Fruit fly (Drosophila melanogaster) whole organism, wandering third instar larva: ENCODE results near the gene Toll-6.
A peak's percentile ranks its signal among the peaks of the same experiment; 100 is the strongest.

Source experiments
- Abd-B ChIP-seq: fragments of >200 bp; optimal IDR thresholded peaks from 2 replicates; lab custom pipeline; 2017; ENCODE audit warnings: missing biosample characterization, missing genetic modification characterization
- CG32264 ChIP-seq: fragments of 200-800 bp; sonication (Bioruptor generic); optimal IDR thresholded peaks from 2 replicates; lab custom pipeline; 2016; ENCODE audit warnings: missing biosample characterization, missing genetic modification characterization
- CG9705 ChIP-seq: fragments of 200-800 bp; sonication (Bioruptor generic); optimal IDR thresholded peaks from 2 replicates; lab custom pipeline; 2018; ENCODE audit warnings: missing biosample characterization, mild to moderate bottlenecking, missing genetic modification characterization
- Dfd ChIP-seq: fragments of >200 bp; optimal IDR thresholded peaks from 2 replicates; lab custom pipeline; 2017; ENCODE audit warnings: missing biosample characterization, missing genetic modification characterization
- Dif ChIP-seq: fragments of 200-275, 200-300 bp; sonication (Bioruptor generic); optimal IDR thresholded peaks from 2 replicates; lab custom pipeline; 2018; ENCODE audit warnings: missing biosample characterization, missing genetic modification characterization; ENCODE audit not compliant: partially characterized antibody
- HLH106 ChIP-seq: fragments of 200-800 bp; optimal IDR thresholded peaks from 3 replicates; lab custom pipeline; 2019; ENCODE audit warnings: missing biosample characterization, mild to moderate bottlenecking, missing genetic modification characterization, moderate library complexity
- Hnf4 ChIP-seq: fragments of 200-800 bp; sonication (Bioruptor generic); optimal IDR thresholded peaks from 2 replicates; lab custom pipeline; 2016; ENCODE audit warnings: missing biosample characterization, mild to moderate bottlenecking, missing genetic modification characterization
- Hr78 ChIP-seq: fragments of >200 bp; optimal IDR thresholded peaks from 2 replicates; lab custom pipeline; 2017; ENCODE audit warnings: missing biosample characterization, missing genetic modification characterization
- Hr83 ChIP-seq: fragments of 200-300 bp; sonication (Bioruptor generic); optimal IDR thresholded peaks from 2 replicates; lab custom pipeline; 2016; ENCODE audit warnings: missing biosample characterization, mild to moderate bottlenecking, missing genetic modification characterization, moderate library complexity; ENCODE audit not compliant: poor library complexity, severe bottlenecking
- Jra ChIP-seq: sonication (Bioruptor generic); optimal IDR thresholded peaks from 2 replicates; lab custom pipeline; 2016; ENCODE audit warnings: missing biosample characterization, missing genetic modification characterization
- Mio ChIP-seq: sonication (Bioruptor generic); optimal IDR thresholded peaks from 2 replicates; lab custom pipeline; 2016; ENCODE audit warnings: missing biosample characterization, missing genetic modification characterization
- Myc ChIP-seq: fragments of >200 bp; optimal IDR thresholded peaks from 2 replicates; lab custom pipeline; 2017
- N ChIP-seq: fragments of >200 bp; optimal IDR thresholded peaks from 2 replicates; lab custom pipeline; 2018; ENCODE audit warnings: missing biosample characterization, missing external identifiers, missing genetic modification characterization
- OdsH ChIP-seq: fragments of 200-800 bp; sonication (Bioruptor generic); optimal IDR thresholded peaks from 2 replicates; lab custom pipeline; 2016; ENCODE audit warnings: missing biosample characterization, mild to moderate bottlenecking, missing genetic modification characterization
- Rel ChIP-seq, 2 experiments: fragments of 200-800 bp; sonication (Bioruptor generic) in 1 of 2; optimal IDR thresholded peaks; 2 replicates in 1 of 2; 3 replicates in 1 of 2; lab custom pipeline; 2016 to 2019; ENCODE audit warnings: mild to moderate bottlenecking in 2 of 2, missing biosample characterization in 2 of 2, missing genetic modification characterization in 2 of 2, moderate library complexity in 1 of 2
- Sp1 ChIP-seq: fragments of 200-800 bp; sonication (Bioruptor generic); optimal IDR thresholded peaks from 3 replicates; lab custom pipeline; 2019; ENCODE audit warnings: missing biosample characterization, mild to moderate bottlenecking, missing genetic modification characterization, moderate library complexity
- Vsx2 ChIP-seq: fragments of 200-300, 225-300 bp; sonication (Bioruptor generic); optimal IDR thresholded peaks from 2 replicates; lab custom pipeline; 2018; ENCODE audit warnings: missing biosample characterization, missing genetic modification characterization; ENCODE audit not compliant: partially characterized antibody
- br ChIP-seq: fragments of 200-800 bp; sonication (Bioruptor generic); optimal IDR thresholded peaks from 2 replicates; lab custom pipeline; 2016; ENCODE audit warnings: missing biosample characterization, missing genetic modification characterization
- brk ChIP-seq: fragments of 200-800 bp; sonication (Bioruptor generic); optimal IDR thresholded peaks from 2 replicates; lab custom pipeline; 2016; ENCODE audit warnings: missing biosample characterization, mild to moderate bottlenecking, missing genetic modification characterization
- dl ChIP-seq, 2 experiments: fragments of 175-275, 200-275 bp in 1 of 2; fragments of 200-275 bp in 1 of 2; sonication (Bioruptor generic); optimal IDR thresholded peaks; lab custom pipeline; 2018; ENCODE audit warnings: mild to moderate bottlenecking in 2 of 2, missing biosample characterization in 2 of 2, missing genetic modification characterization in 2 of 2, moderate library complexity in 2 of 2; ENCODE audit not compliant: partially characterized antibody in 2 of 2, insufficient read depth in 1 of 2
- dmrt93B ChIP-seq: fragments of 200-800 bp; sonication (Bioruptor generic); optimal IDR thresholded peaks from 2 replicates; lab custom pipeline; 2018; ENCODE audit warnings: missing biosample characterization, mild to moderate bottlenecking, missing genetic modification characterization
- dsf ChIP-seq: sonication (Bioruptor generic); optimal IDR thresholded peaks from 2 replicates; lab custom pipeline; 2016; ENCODE audit warnings: missing biosample characterization, missing genetic modification characterization, borderline replicate concordance
- ey ChIP-seq: fragments of 200-800 bp; sonication (Bioruptor generic); optimal IDR thresholded peaks from 2 replicates; lab custom pipeline; 2016; ENCODE audit warnings: missing biosample characterization, missing genetic modification characterization
- fru ChIP-seq: fragments of 200-800 bp; sonication (Bioruptor generic); optimal IDR thresholded peaks from 3 replicates; lab custom pipeline; 2016; ENCODE audit warnings: missing biosample characterization, mild to moderate bottlenecking, missing genetic modification characterization
- h ChIP-seq: fragments of 200-800 bp; sonication (Bioruptor generic); optimal IDR thresholded peaks from 3 replicates; lab custom pipeline; 2016; ENCODE audit warnings: missing biosample characterization, mild to moderate bottlenecking, missing genetic modification characterization
- lola ChIP-seq: fragments of >200 bp; optimal IDR thresholded peaks from 2 replicates; lab custom pipeline; 2017; ENCODE audit warnings: missing biosample characterization, missing genetic modification characterization
- pan ChIP-seq: fragments of >200 bp; optimal IDR thresholded peaks from 2 replicates; lab custom pipeline; 2017
- psq ChIP-seq: fragments of 200-800 bp; sonication (Bioruptor generic); optimal IDR thresholded peaks from 3 replicates; lab custom pipeline; 2017; ENCODE audit warnings: missing biosample characterization, mild to moderate bottlenecking, missing genetic modification characterization, moderate library complexity
- sage ChIP-seq: fragments of 200-800 bp; sonication (Bioruptor generic); optimal IDR thresholded peaks from 2 replicates; lab custom pipeline; 2016; ENCODE audit warnings: missing biosample characterization, mild to moderate bottlenecking, missing genetic modification characterization
- sv ChIP-seq: fragments of 200-800 bp; sonication (Bioruptor generic); optimal IDR thresholded peaks from 3 replicates; lab custom pipeline; 2016; ENCODE audit warnings: missing biosample characterization, missing genetic modification characterization
- usp ChIP-seq: fragments of >200 bp; optimal IDR thresholded peaks from 2 replicates; lab custom pipeline; 2017; ENCODE audit warnings: missing biosample characterization, missing genetic modification characterization
- woc ChIP-seq: sonication (Bioruptor generic); optimal IDR thresholded peaks from 2 replicates; lab custom pipeline; 2016; ENCODE audit warnings: missing biosample characterization, mild to moderate bottlenecking, missing genetic modification characterization

The Toll-6 gene

DNA sequence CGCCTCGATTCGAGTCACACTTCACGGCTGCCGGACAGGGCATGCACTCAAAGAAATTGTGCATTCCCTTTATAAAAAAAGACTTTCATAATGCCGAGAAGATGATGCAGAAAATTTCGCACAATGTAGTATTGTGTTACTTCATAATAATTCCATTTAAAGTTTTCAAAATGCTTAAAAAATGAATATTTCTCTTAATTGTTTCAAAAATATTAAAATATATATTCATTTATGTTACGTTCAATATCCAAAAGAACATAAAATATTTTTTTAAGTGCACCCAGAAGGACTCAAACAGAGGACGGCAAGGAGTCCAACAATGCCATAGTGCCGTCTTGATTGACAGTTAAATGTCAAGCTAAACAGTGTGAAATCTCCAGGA, 6.3 kb upstream of the Toll-6 start:
- no peak for TF ChIP-seq Vsx2 (GFP tag; lab: Kevin White, UChicago)
- TF ChIP-seq brk (GFP tag; lab: Kevin White, UChicago) = no peak
- TF ChIP-seq lola = no peak
- TF ChIP-seq dmrt93B = no peak
- no peak for TF ChIP-seq N (GFP tag; lab: Kevin White, UChicago)

DNA sequence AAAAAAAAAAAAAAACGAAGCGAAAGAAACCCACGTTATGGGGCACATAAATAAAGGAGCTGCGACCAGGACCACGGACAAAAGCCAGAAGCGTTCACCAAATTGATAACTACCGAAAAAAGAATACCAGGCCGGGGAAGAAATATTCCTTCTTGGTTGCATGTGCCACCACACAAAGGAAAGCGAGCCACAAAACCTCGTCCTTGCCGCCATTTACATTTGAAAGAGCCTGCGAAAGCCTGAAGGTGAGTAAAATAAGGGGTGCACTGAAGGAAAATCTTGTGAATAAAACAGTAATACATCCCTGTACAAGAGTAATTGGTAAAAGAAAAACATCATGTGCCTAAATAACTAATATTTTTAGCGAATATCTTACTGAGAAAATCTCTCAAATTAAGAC, 1.9 kb upstream of the Toll-6 start:
- TF ChIP-seq brk (GFP tag; lab: Kevin White, UChicago) (no peak), Mio (GFP tag; lab: Kevin White, UChicago) (no peak), CG9705 (GFP tag; lab: Kevin White, UChicago) (no peak), Jra (no peak), Sp1 (GFP tag; lab: Kevin White, UChicago) (no peak), usp (no peak), Rel (GFP tag; optimal IDR thresholded peaks at IDR 0.05; lab: Kevin White, UChicago) (no peak), Rel (tag; optimal IDR thresholded peaks at IDR 0.05; lab: Kevin White, UChicago) (no peak), dsf (no peak), Myc (no peak), N (GFP tag; lab: Kevin White, UChicago) (no peak), OdsH (GFP tag; lab: Kevin White, UChicago) (no peak), Hr83 (GFP tag; lab: Kevin White, UChicago) (no peak)
- TF ChIP-seq, all 38 proteins: peak for 0

DNA sequence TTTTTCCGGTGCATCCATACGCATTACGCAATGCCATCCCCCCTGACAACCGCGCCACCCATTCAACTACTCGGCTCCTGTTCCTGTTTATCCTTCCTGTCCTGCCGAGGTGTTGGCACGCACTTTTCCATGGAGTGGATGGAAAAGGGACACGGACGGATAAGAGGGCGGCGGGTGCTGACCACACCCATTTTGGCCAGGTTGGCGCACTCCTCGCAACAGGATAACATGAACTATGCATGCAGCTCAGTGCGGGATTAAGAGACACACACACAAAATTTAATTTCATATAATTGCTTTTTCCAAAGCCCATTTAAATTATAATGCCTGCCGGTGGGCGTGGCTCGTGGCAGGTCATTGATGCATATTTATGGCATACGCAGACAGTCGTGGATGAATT, 8.4 kb downstream of the Toll-6 start:
- TF ChIP-seq ey (GFP tag; lab: Kevin White, UChicago) (no peak), CG9705 (GFP tag; lab: Kevin White, UChicago) (no peak), CG32264 (GFP tag; lab: Kevin White, UChicago) (no peak), psq (GFP tag; lab: Kevin White, UChicago) (no peak), fru (GFP tag; lab: Kevin White, UChicago) (no peak), Dfd (no peak)

DNA sequence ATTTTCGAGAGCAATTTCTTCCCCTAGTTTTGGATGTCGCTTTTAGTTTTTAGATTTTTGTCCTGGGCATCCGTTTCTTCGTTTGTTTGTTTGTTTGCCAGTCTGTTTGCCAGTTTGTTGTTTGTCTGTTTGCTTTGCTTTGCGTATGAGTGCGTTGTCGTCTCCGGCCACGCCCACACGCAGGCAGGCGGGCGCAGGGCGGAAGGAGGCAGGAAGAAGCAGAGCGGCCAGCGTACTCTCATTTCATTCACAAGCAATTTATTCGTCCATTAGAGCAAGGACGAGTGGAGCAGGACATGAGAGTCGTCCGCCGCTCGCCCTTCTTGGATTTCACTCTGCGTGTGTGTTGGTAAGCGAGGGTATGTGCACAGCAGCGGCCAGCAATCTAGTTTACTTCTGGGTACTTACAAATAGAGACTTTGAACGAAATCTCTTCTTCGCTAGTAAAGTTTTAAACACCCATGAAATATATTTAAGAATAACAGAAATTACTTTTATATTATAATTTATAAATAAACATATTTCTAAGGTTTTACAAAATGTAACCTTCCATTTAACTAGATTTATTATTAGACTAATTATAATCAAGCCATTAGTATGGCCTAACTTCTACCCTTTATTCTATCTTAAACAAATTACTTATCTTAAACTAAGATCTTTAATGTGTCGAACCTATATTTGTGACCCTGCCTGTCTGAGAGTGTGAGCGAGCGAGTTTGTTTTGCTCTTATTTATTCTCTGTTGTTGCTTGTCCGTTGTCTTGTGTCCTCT, 11.4 kb downstream of the Toll-6 start:
- TF ChIP-seq psq (GFP tag; lab: Kevin White, UChicago) (peak; percentile 14), HLH106 (tag; lab: Kevin White, UChicago) (peak; percentile 14), Vsx2 (GFP tag; lab: Kevin White, UChicago) (no peak)
- TF ChIP-seq, all 38 proteins: peak for 2

DNA sequence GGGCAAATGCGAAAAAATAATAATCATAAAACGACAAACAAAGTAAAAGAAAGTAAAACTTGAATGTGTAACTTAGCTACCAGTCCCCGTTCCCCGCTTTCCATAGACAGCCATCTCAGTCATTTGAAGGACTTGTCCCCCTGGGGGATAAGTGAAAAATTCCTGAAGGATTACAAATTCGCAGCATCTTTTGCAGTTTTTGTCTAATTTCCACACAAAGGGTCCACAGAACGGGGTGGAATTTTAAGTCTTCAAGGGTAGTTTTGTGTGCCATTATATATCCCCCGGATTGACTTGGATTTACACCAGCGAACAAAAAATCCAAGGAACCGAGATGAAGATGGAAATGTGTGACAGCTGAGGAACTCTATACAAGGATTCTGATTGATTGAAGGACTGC, 12.3 kb downstream of the Toll-6 start:
- TF ChIP-seq dl (GFP tag; optimal IDR thresholded peaks at IDR 0.05; lab: Kevin White, UChicago; ENCODE audit: insufficient read depth in 1 of 2, partially characterized antibody in 2 of 2) = no peak
- TF ChIP-seq N (GFP tag; lab: Kevin White, UChicago) = no peak
- TF ChIP-seq usp = no peak
- no peak for TF ChIP-seq Hr78 (GFP tag; lab: Kevin White, UChicago)

DNA sequence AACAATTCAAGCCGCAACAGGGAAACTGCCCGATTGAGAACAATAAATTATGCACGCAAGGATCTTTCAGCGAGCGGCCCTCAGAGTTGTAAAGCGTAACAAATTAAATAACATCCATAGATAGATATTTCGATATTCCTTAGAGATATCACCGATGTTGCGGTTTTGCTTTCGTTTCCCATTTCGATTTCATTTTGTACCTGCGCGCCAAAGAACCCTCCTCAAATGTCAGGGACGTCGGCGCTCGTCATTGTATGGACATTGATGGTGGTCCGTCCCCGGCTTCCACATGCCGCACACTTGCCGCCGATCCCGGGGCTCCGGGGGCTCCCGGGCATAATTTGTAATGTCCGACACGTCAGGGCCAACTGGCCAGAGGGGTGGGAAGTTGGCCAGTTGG, 15.6 kb downstream of the Toll-6 start:
- TF ChIP-seq pan (lab: Kevin White, UChicago) (no peak), h (GFP tag; lab: Kevin White, UChicago) (no peak), ey (GFP tag; lab: Kevin White, UChicago) (no peak), Vsx2 (GFP tag; lab: Kevin White, UChicago) (no peak), Dif (no peak)

DNA sequence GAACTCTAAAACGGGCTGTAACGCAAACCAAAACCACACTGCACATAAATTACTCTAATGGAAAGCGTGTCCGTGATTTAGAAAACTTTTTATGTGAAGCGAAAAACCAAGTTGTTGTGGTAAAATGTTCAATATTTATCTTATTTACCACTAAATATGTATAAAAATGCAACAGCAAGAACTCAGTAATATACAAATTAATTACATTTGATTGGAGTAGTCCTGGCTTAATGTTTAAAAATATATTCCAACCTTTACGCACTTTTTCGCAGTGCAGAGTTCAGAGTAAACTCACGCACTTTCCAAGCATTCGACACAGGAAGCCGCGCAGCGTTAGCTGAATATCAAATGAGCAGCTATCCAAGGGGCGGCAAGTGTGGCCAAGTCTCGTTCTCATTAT, 16.0 kb downstream of the Toll-6 start:
- TF ChIP-seq usp (no peak), sv (GFP tag; lab: Kevin White, UChicago) (no peak), Abd-B (no peak), dl (GFP tag; optimal IDR thresholded peaks at IDR 0.05; lab: Kevin White, UChicago; ENCODE audit: insufficient read depth in 1 of 2, partially characterized antibody in 2 of 2) (no peak), br (GFP tag; lab: Kevin White, UChicago) (no peak), sage (GFP tag; lab: Kevin White, UChicago) (no peak), h (GFP tag; lab: Kevin White, UChicago) (no peak), Dfd (no peak), psq (GFP tag; lab: Kevin White, UChicago) (no peak), woc (GFP tag; lab: Kevin White, UChicago) (no peak), Hnf4 (GFP tag; lab: Kevin White, UChicago) (no peak), lola (no peak), pan (lab: Kevin White, UChicago) (no peak)
